Worm (Caenorhabditis elegans) whole organism, mixed stage, embryonic: ENCODE results near the gene irld-11.

ENCODE experiments used
- M03D4.4 ChIP-seq: sonication (generic microtip); optimal IDR thresholded peaks from 2 replicates; lab custom pipeline; 2017; ENCODE audit warnings: mild to moderate bottlenecking, missing genetic modification characterization, missing compliant biosample characterization
- bed-3 ChIP-seq: fragments of 200-800 bp; sonication (Bioruptor generic); optimal IDR thresholded peaks from 3 replicates; lab custom pipeline; 2018; ENCODE audit warnings: mild to moderate bottlenecking, missing genetic modification characterization, moderate library complexity, missing compliant biosample characterization
- blmp-1 ChIP-seq: fragments of 150-350 bp; optimal IDR thresholded peaks from 2 replicates; lab custom pipeline; 2014; ENCODE audit warnings: missing biosample characterization, missing genetic modification characterization
- ceh-43 ChIP-seq: fragments of 200-800 bp; sonication (Bioruptor generic); optimal IDR thresholded peaks from 2 replicates; lab custom pipeline; 2018; ENCODE audit warnings: mild to moderate bottlenecking, missing genetic modification characterization, moderate library complexity, missing compliant biosample characterization
- ceh-83 ChIP-seq: fragments of 200-800 bp; sonication (Bioruptor generic); optimal IDR thresholded peaks from 2 replicates; lab custom pipeline; 2018; ENCODE audit warnings: mild to moderate bottlenecking, missing genetic modification characterization, missing compliant biosample characterization
- ces-1 ChIP-seq: fragments of 150-350 bp; optimal IDR thresholded peaks from 2 replicates; lab custom pipeline; 2014; ENCODE audit warnings: missing biosample characterization, missing genetic modification reagents, missing genetic modification characterization
- cnd-1 ChIP-seq: fragments of 200-800 bp; sonication (Bioruptor generic); optimal IDR thresholded peaks from 2 replicates; lab custom pipeline; 2018; ENCODE audit warnings: mild to moderate bottlenecking, missing genetic modification characterization, missing compliant biosample characterization
- elt-1 ChIP-seq: sonication (generic microtip); optimal IDR thresholded peaks from 2 replicates; lab custom pipeline; 2017; ENCODE audit warnings: missing genetic modification characterization, mild to moderate bottlenecking, missing compliant biosample characterization, antibody characterized with exemption, moderate library complexity, borderline replicate concordance; ENCODE audit not compliant: insufficient read depth
- elt-3 ChIP-seq: fragments of 150-350 bp; optimal IDR thresholded peaks from 2 replicates; lab custom pipeline; 2014; ENCODE audit warnings: missing biosample characterization, missing genetic modification characterization
- flh-1 ChIP-seq: fragments of 200-800 bp; sonication (Bioruptor generic); optimal IDR thresholded peaks from 2 replicates; lab custom pipeline; 2018; ENCODE audit warnings: mild to moderate bottlenecking, missing genetic modification characterization, moderate library complexity, missing compliant biosample characterization
- ham-2 ChIP-seq: fragments of 200-800 bp; sonication (Bioruptor generic); optimal IDR thresholded peaks from 2 replicates; lab custom pipeline; 2018; ENCODE audit warnings: mild to moderate bottlenecking, missing genetic modification characterization, missing compliant biosample characterization
- hlh-1 ChIP-seq: fragments of 150-350 bp; optimal IDR thresholded peaks from 2 replicates; lab custom pipeline; 2014; ENCODE audit warnings: missing biosample characterization, missing genetic modification reagents, missing genetic modification characterization
- lin-13 ChIP-seq: fragments of 150-350 bp; optimal IDR thresholded peaks from 2 replicates; lab custom pipeline; 2014; ENCODE audit warnings: missing biosample characterization, missing genetic modification characterization
- lin-32 ChIP-seq: fragments of 200-800 bp; sonication (Bioruptor generic); optimal IDR thresholded peaks from 2 replicates; lab custom pipeline; 2018; ENCODE audit warnings: mild to moderate bottlenecking, missing genetic modification characterization, missing compliant biosample characterization
- lsy-2 ChIP-seq: fragments of 150-350 bp; optimal IDR thresholded peaks from 2 replicates; lab custom pipeline; 2014; ENCODE audit warnings: missing biosample characterization, missing genetic modification characterization
- mab-5 ChIP-seq: fragments of 150-350 bp; optimal IDR thresholded peaks from 2 replicates; lab custom pipeline; 2014; ENCODE audit warnings: missing biosample characterization, missing genetic modification characterization
- mep-1 ChIP-seq: fragments of 150-350 bp; optimal IDR thresholded peaks from 2 replicates; lab custom pipeline; 2017; ENCODE audit warnings: missing biosample characterization, missing genetic modification reagents, missing genetic modification characterization, inconsistent platforms
- mls-2 ChIP-seq: sonication (generic microtip); optimal IDR thresholded peaks from 2 replicates; lab custom pipeline; 2016; ENCODE audit warnings: mild to moderate bottlenecking, missing genetic modification characterization, moderate library complexity, missing compliant biosample characterization
- nhr-12 ChIP-seq: fragments of 150-350 bp; optimal IDR thresholded peaks from 2 replicates; lab custom pipeline; 2014; ENCODE audit warnings: missing biosample characterization, missing genetic modification characterization
- nhr-2 ChIP-seq: fragments of 150-350 bp; optimal IDR thresholded peaks from 2 replicates; lab custom pipeline; 2014; ENCODE audit warnings: missing biosample characterization, missing genetic modification characterization
- nhr-237 ChIP-seq: fragments of 150-350 bp; optimal IDR thresholded peaks from 2 replicates; lab custom pipeline; 2014; ENCODE audit warnings: missing biosample characterization, missing genetic modification characterization
- nhr-28 ChIP-seq: fragments of 150-350 bp; optimal IDR thresholded peaks from 2 replicates; lab custom pipeline; 2014; ENCODE audit warnings: missing biosample characterization, missing genetic modification characterization
- nhr-76 ChIP-seq: sonication (generic microtip); optimal IDR thresholded peaks from 2 replicates; lab custom pipeline; 2017; ENCODE audit warnings: missing biosample characterization, missing genetic modification characterization
- pha-4 ChIP-seq: fragments of 150-350 bp; optimal IDR thresholded peaks from 2 replicates; lab custom pipeline; 2018; ENCODE audit warnings: missing biosample characterization, missing genetic modification reagents, missing genetic modification characterization
- sem-2 ChIP-seq: fragments of 200-800 bp; sonication (Bioruptor generic); optimal IDR thresholded peaks from 2 replicates; lab custom pipeline; 2018; ENCODE audit warnings: mild to moderate bottlenecking, missing genetic modification characterization, missing compliant biosample characterization
- sptf-1 ChIP-seq: sonication (generic microtip); optimal IDR thresholded peaks from 2 replicates; lab custom pipeline; 2017; ENCODE audit warnings: mild to moderate bottlenecking, missing genetic modification characterization, moderate library complexity, missing compliant biosample characterization
- tbx-8 ChIP-seq: fragments of 200-800 bp; sonication (Bioruptor generic); optimal IDR thresholded peaks from 2 replicates; lab custom pipeline; 2018; ENCODE audit warnings: mild to moderate bottlenecking, missing genetic modification characterization, moderate library complexity, missing compliant biosample characterization
- unc-62 ChIP-seq: fragments of 150-350 bp; optimal IDR thresholded peaks from 2 replicates; lab custom pipeline; 2014; ENCODE audit warnings: missing biosample characterization, missing genetic modification reagents, missing genetic modification characterization
- zip-8 ChIP-seq: fragments of 150-350 bp; optimal IDR thresholded peaks from 2 replicates; lab custom pipeline; 2014; ENCODE audit warnings: missing biosample characterization, missing genetic modification characterization
- ztf-11 ChIP-seq: fragments of 150-350 bp; optimal IDR thresholded peaks from 2 replicates; lab custom pipeline; 2014; ENCODE audit warnings: missing biosample characterization, missing genetic modification characterization

Gene irld-11

ce11 chrV:1643886-1644285 lies 11.1 kb upstream of the irld-11 start, which contains the start of gene alh-2:
TSS of gene alh-2 (plus strand) at chrV:1644169.
- TF ChIP-seq cnd-1 (no peak), ces-1 (GFP tag; lab: Kevin White, UChicago) (no peak), tbx-8 (no peak), ceh-43 (no peak), hlh-1 (tag; lab: Kevin White, UChicago) (no peak), ztf-11 (no peak), mep-1 (tag; lab: Kevin White, UChicago) (no peak), zip-8 (no peak), sem-2 (GFP tag; lab: Kevin White, UChicago) (no peak), unc-62 (GFP tag; lab: Kevin White, UChicago) (no peak), mls-2 (no peak), elt-3 (tag; lab: Kevin White, UChicago) (no peak)

DNA sequence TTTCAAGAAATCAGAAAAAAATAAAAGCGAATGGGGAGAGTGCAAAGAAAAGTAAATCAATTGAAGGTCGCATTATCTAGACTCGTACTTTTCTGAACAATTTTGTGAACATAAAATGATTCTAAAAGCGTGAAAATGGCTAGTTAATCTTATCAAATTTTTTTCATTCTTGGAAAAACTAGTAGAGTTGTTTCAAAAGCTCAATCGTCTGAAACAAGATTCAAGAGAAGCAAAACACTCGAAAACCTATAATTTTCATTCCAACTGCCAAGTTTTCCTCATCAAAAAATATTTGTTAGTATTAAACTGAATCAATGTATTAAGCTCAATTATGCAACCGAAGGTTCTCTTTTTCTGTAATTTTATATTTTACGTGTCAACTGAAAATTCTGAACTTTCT lies 6.9 kb upstream of the irld-11 start, which contains the start of gene irld-45:
irld-45 (plus strand) TSS at position 301 of the 400 bp plus-strand sequence.
- TF ChIP-seq blmp-1 (no peak), ham-2 (GFP tag; lab: Kevin White, UChicago) (no peak), lsy-2 (tag; lab: Kevin White, UChicago) (no peak), nhr-28 (tag; lab: Kevin White, UChicago) (no peak), lin-13 (tag; lab: Kevin White, UChicago) (no peak), flh-1 (GFP tag; lab: Kevin White, UChicago) (no peak), nhr-2 (tag; lab: Kevin White, UChicago) (no peak), nhr-12 (tag; lab: Kevin White, UChicago) (no peak), mab-5 (tag; lab: Kevin White, UChicago) (no peak), mep-1 (tag; lab: Kevin White, UChicago) (no peak), pha-4 (tag; lab: Kevin White, UChicago) (no peak), zip-8 (no peak), M03D4.4 (tag; lab: Kevin White, UChicago) (no peak)
- TF ChIP-seq, all 35 proteins: peak for 0

- TF ChIP-seq nhr-76 (tag; lab: Kevin White, UChicago) = no peak
- TF ChIP-seq cnd-1 = no peak
These were observed 3.9 kb upstream of the irld-11 start, which contains the start of gene irld-44 for ce11 chrV:1651045-1651444. TSS of gene irld-44 (plus strand) at chrV:1651345.

DNA sequence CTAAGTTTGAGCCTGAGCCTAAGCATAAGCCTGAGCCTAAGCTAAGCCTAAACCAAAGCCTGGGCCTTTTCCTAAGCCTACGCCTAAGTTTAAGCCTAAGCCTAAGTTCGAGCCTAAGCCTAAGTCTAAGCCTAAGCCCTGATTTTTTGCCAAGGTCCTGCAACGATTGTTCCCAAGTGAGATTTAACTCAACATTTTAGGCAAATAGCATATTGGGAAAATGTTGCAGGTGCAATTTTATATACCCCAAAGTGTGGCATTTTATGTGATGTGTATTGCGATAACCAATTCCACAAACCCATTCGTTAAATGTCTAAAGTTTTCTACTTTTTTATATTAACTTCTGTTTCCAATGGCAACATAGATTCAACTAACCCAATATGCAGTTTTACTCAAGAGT lies 7.3 kb downstream of the irld-11 start, which contains the start of gene irld-40:
irld-40 (plus strand) TSS at position 301 of the 400 bp plus-strand sequence.
- TF ChIP-seq mep-1 (tag; lab: Kevin White, UChicago) (no peak), sptf-1 (no peak), ceh-83 (no peak), M03D4.4 (tag; lab: Kevin White, UChicago) (no peak), unc-62 (GFP tag; lab: Kevin White, UChicago) (no peak), ces-1 (GFP tag; lab: Kevin White, UChicago) (no peak), pha-4 (tag; lab: Kevin White, UChicago) (no peak), mab-5 (tag; lab: Kevin White, UChicago) (no peak), tbx-8 (no peak), lin-32 (GFP tag; lab: Kevin White, UChicago) (no peak), elt-1 (tag; lab: Kevin White, UChicago) (no peak), lsy-2 (tag; lab: Kevin White, UChicago) (no peak), nhr-76 (tag; lab: Kevin White, UChicago) (no peak), ztf-11 (no peak), mls-2 (no peak), blmp-1 (no peak), hlh-1 (tag; lab: Kevin White, UChicago) (no peak), flh-1 (GFP tag; lab: Kevin White, UChicago) (no peak), nhr-237 (no peak)

- TF ChIP-seq nhr-76 (tag; lab: Kevin White, UChicago) (no peak), bed-3 (GFP tag; lab: Kevin White, UChicago) (no peak), M03D4.4 (tag; lab: Kevin White, UChicago) (no peak), ceh-83 (no peak), ztf-11 (no peak), elt-3 (tag; lab: Kevin White, UChicago) (no peak)
These were observed 10.0 kb downstream of the irld-11 start, which contains the start of gene K04F1.9 for ce11 chrV:1664921-1665320. TSS of gene K04F1.9 (plus strand) at chrV:1665221.
